Fruit fly (Drosophila melanogaster) whole organism, adult: ENCODE data around the gene tank.

ENCODE experiments used
- CG11617 ChIP-seq: fragments of 200-800 bp; sonication (Bioruptor generic); optimal IDR thresholded peaks from 2 replicates; lab custom pipeline; 2017; ENCODE audit warnings: mild to moderate bottlenecking, missing biosample characterization, missing genetic modification reagents, missing genetic modification characterization
- CG12768 ChIP-seq: fragments of 200-800 bp; sonication (Bioruptor generic); optimal IDR thresholded peaks from 2 replicates; lab custom pipeline; 2017; ENCODE audit warnings: missing biosample characterization, missing genetic modification characterization, mild to moderate bottlenecking, moderate library complexity, missing genetic modification reagents
- CG14711 ChIP-seq: fragments of 200-800 bp; sonication (Bioruptor generic); optimal IDR thresholded peaks from 2 replicates; lab custom pipeline; 2018; ENCODE audit warnings: missing biosample characterization, mild to moderate bottlenecking, missing genetic modification characterization, moderate library complexity
- CG1620 ChIP-seq: fragments of 200-800 bp; sonication (Bioruptor generic); optimal IDR thresholded peaks from 2 replicates; lab custom pipeline; 2016; ENCODE audit warnings: missing biosample characterization, missing genetic modification characterization
- CG33017 ChIP-seq: fragments of 200-800 bp; sonication (Bioruptor generic); optimal IDR thresholded peaks from 2 replicates; lab custom pipeline; 2018; ENCODE audit warnings: missing biosample characterization, mild to moderate bottlenecking, missing genetic modification characterization, moderate library complexity
- CG5204 ChIP-seq: fragments of 200-800 bp; sonication (Bioruptor generic); optimal IDR thresholded peaks from 2 replicates; lab custom pipeline; 2016; ENCODE audit warnings: missing biosample characterization, missing genetic modification characterization
- CG7045 ChIP-seq: fragments of 200-800 bp; sonication (Bioruptor generic); optimal IDR thresholded peaks from 2 replicates; lab custom pipeline; 2017; ENCODE audit warnings: missing biosample characterization, mild to moderate bottlenecking, missing genetic modification characterization
- CG7101 ChIP-seq: fragments of 200-800 bp; sonication (Bioruptor generic); optimal IDR thresholded peaks from 2 replicates; lab custom pipeline; 2018; ENCODE audit warnings: missing biosample characterization, mild to moderate bottlenecking, missing genetic modification characterization, moderate library complexity
- Clk ChIP-seq: fragments of 200-800 bp; sonication (Bioruptor generic); optimal IDR thresholded peaks from 2 replicates; lab custom pipeline; 2017; ENCODE audit warnings: missing biosample characterization, missing genetic modification characterization
- Crg-1 ChIP-seq: fragments of 200-800 bp; sonication (Bioruptor generic); optimal IDR thresholded peaks from 2 replicates; lab custom pipeline; 2016; ENCODE audit warnings: missing biosample characterization, missing genetic modification characterization
- Hr96 ChIP-seq: fragments of 200-800 bp; sonication (Bioruptor generic); optimal IDR thresholded peaks from 2 replicates; lab custom pipeline; 2016; ENCODE audit warnings: missing biosample characterization, missing genetic modification characterization
- Mnt ChIP-seq: fragments of 200-800 bp; sonication (Bioruptor generic); optimal IDR thresholded peaks from 2 replicates; lab custom pipeline; 2016; ENCODE audit warnings: missing biosample characterization, mild to moderate bottlenecking, missing genetic modification characterization
- bab1 ChIP-seq: fragments of 200-800 bp; sonication (Bioruptor generic); optimal IDR thresholded peaks from 3 replicates; lab custom pipeline; 2019; ENCODE audit warnings: missing biosample characterization, mild to moderate bottlenecking, missing genetic modification characterization, moderate library complexity
- cic ChIP-seq: fragments of 200-800 bp; sonication (Bioruptor generic); optimal IDR thresholded peaks from 2 replicates; lab custom pipeline; 2017; ENCODE audit warnings: missing biosample characterization, mild to moderate bottlenecking, missing genetic modification characterization, moderate library complexity
- cnc ChIP-seq, 2 experiments: fragments of >200 bp; optimal IDR thresholded peaks; 2 replicates each; lab custom pipeline; 2017
- kay ChIP-seq: fragments of 200-800 bp; sonication (Bioruptor generic); peaks from one replicate; lab custom pipeline; 2016; ENCODE audit warnings: missing biosample characterization, missing genetic modification characterization, borderline replicate concordance
- ovo ChIP-seq: fragments of 200-800 bp; sonication (Bioruptor generic); optimal IDR thresholded peaks from 2 replicates; lab custom pipeline; 2016; ENCODE audit warnings: missing biosample characterization, missing genetic modification characterization
- pad ChIP-seq: fragments of 200-800 bp; sonication (Bioruptor generic); optimal IDR thresholded peaks from 3 replicates; lab custom pipeline; 2017; ENCODE audit warnings: missing biosample characterization, missing genetic modification characterization, mild to moderate bottlenecking, moderate library complexity, missing genetic modification reagents
- tj ChIP-seq: fragments of 200-800 bp; sonication (Bioruptor generic); optimal IDR thresholded peaks from 3 replicates; lab custom pipeline; 2017; ENCODE audit warnings: missing biosample characterization, mild to moderate bottlenecking, missing genetic modification characterization, moderate library complexity
- toe ChIP-seq: fragments of 200-800 bp; sonication (Bioruptor generic); optimal IDR thresholded peaks from 2 replicates; lab custom pipeline; 2016; ENCODE audit warnings: missing biosample characterization, missing genetic modification characterization

tank gene

DNA sequence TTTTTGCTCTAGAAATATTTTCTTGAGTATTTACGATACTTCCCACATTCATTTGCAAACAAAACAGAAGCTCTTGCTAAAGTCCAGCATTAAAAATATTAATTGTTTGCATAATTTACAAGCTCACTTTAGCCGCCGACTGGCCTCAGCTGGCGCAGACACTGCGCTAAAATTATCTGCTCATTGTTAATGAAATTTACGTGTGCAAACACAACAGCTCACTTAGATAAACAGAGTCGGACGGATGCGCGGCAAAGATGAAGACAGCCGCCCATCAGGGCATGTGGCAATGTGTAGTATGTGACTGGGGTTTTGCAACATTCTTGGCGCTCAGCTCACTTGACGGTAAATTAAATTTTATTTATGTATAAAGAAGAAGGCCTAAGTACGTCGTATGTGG, 8.8 kb downstream of the tank start:
- TF ChIP-seq CG7101 (tag; lab: Kevin White, UChicago) (peak; percentile 41), Hr96 (GFP tag; lab: Kevin White, UChicago) (no peak), CG12768 (GFP tag; lab: Kevin White, UChicago) (peak; percentile 56), kay (GFP tag; lab: Kevin White, UChicago) (peak; percentile 10), CG1620 (no peak), ovo (GFP tag; lab: Kevin White, UChicago) (peak; percentile 31), Clk (GFP tag; lab: Kevin White, UChicago) (no peak), CG5204 (GFP tag; lab: Kevin White, UChicago) (no peak), CG33017 (tag; lab: Kevin White, UChicago) (peak; percentile 55), Mnt (GFP tag; lab: Kevin White, UChicago) (peak; percentile 27), tj (no peak), CG7045 (GFP tag; lab: Kevin White, UChicago) (peak; percentile 59), pad (GFP tag; lab: Kevin White, UChicago) (peak; percentile 11), CG14711 (tag; lab: Kevin White, UChicago) (no peak), cnc (optimal IDR thresholded peaks at IDR 0.05; lab: Kevin White, UChicago) (no peak), CG11617 (GFP tag; lab: Kevin White, UChicago) (peak; percentile 23), bab1 (GFP tag; lab: Kevin White, UChicago) (no peak), toe (peak; percentile 14), Crg-1 (GFP tag; lab: Kevin White, UChicago) (peak; percentile 58), cic (GFP tag; lab: Kevin White, UChicago) (peak; percentile 68)

DNA sequence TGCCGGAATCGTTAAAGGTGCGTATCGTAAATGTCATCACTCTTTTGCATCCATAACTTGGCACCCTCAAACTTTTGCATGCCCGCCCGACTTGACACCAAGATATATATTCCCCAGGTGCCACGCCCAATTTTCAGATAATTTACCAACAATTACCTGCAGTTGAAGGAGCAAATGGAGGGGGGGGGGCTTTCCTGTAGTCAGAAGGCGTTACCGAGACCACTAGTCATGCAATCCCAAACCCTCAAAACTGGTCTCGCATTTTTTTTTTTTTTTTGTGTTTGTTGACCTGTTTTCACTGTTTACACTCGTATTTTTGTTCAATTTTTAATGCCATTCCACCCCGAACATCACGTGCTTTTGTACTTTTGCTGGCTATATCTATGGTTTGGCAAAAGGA, 12.1 kb downstream of the tank start:
- TF ChIP-seq CG33017 (tag; lab: Kevin White, UChicago) = no peak
- no peak for TF ChIP-seq Clk (GFP tag; lab: Kevin White, UChicago)
- no peak for TF ChIP-seq CG12768 (GFP tag; lab: Kevin White, UChicago)
- TF ChIP-seq CG1620 = no peak
- no peak for TF ChIP-seq CG5204 (GFP tag; lab: Kevin White, UChicago)
- TF ChIP-seq ovo (GFP tag; lab: Kevin White, UChicago) = no peak
- TF ChIP-seq CG14711 (tag; lab: Kevin White, UChicago) = no peak
- no peak for TF ChIP-seq bab1 (GFP tag; lab: Kevin White, UChicago)
- no peak for TF ChIP-seq tj
- no peak for TF ChIP-seq Crg-1 (GFP tag; lab: Kevin White, UChicago)
- no peak for TF ChIP-seq pad (GFP tag; lab: Kevin White, UChicago)
- TF ChIP-seq CG7045 (GFP tag; lab: Kevin White, UChicago) = no peak
- no peak for TF ChIP-seq toe
- TF ChIP-seq CG11617 (GFP tag; lab: Kevin White, UChicago) = no peak
- no peak for TF ChIP-seq kay (GFP tag; lab: Kevin White, UChicago)
- TF ChIP-seq Hr96 (GFP tag; lab: Kevin White, UChicago) = no peak
- no peak for TF ChIP-seq cic (GFP tag; lab: Kevin White, UChicago)
- TF ChIP-seq Mnt (GFP tag; lab: Kevin White, UChicago) = no peak

DNA sequence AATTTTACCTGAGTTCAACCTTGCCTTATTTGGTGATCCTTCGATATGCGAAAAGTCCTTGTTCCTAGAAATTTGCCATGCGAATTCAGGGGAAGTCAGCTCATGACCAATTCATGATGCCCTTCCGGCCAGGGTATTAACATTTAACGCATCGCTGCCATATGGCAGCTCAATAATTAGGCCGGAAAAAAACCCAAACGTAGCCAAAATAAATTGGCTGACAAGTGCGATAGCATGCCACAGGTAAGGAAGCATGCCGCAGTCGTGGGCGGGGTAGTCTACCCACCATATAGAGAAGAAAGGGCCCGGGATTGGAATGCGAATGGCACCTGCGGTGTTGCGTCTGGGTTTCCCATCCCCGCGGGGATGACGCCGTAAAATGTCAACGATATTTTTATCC, 14.0 kb downstream of the tank start:
- TF ChIP-seq kay (GFP tag; lab: Kevin White, UChicago) (no peak), Crg-1 (GFP tag; lab: Kevin White, UChicago) (no peak), CG1620 (no peak)

DNA sequence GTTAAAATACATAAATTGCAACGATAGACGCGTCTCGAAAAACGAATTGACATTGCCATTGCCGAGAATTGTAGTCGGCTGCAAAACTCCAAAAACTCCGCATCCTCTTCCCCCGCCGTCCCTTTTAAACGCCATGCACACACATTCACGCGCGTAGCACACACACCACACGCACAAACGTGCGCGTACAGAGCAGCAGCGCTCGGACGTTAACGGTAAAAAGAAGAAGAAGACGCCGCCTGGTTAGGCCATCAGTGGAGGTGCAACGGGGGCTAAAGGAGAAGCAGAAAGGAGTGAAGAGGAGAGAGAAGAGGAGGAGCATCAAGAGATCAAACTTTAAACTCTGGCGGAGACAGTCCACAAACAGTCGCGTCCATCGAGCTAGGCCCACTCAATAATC, 15.5 kb downstream of the tank start:
- TF ChIP-seq pad (GFP tag; lab: Kevin White, UChicago) (no peak), CG14711 (tag; lab: Kevin White, UChicago) (no peak), kay (GFP tag; lab: Kevin White, UChicago) (no peak), Clk (GFP tag; lab: Kevin White, UChicago) (no peak), Crg-1 (GFP tag; lab: Kevin White, UChicago) (no peak), CG5204 (GFP tag; lab: Kevin White, UChicago) (no peak), Mnt (GFP tag; lab: Kevin White, UChicago) (no peak), CG1620 (no peak), CG11617 (GFP tag; lab: Kevin White, UChicago) (no peak), CG7101 (tag; lab: Kevin White, UChicago) (no peak), CG7045 (GFP tag; lab: Kevin White, UChicago) (no peak), cic (GFP tag; lab: Kevin White, UChicago) (no peak), cnc (optimal IDR thresholded peaks at IDR 0.05; lab: Kevin White, UChicago) (no peak)

DNA sequence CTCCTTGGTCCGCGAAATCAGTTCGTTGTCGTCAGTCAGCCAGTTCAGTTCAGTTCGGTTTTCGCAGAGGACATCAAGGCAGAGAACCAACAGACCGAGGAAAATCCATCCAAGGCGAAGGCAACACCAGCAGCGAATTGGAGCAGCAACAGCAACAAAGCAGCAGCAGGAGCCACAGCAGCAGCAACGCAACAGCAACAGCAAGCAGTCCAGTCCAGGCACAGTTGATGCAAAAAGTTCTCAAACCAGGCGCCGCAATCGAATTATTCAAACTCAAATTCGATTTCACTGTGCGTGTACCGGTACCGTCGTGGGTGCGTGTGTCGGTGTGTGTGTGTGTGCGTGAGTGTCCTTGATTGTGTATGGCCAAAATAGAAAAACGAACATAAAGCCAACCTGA, 16.0 kb downstream of the tank start, which contains the start of gene CG15628:
Gene CG15628, plus strand, starts transcription at position 18 of the 400 bp plus-strand sequence.
- TF ChIP-seq CG7101 (tag; lab: Kevin White, UChicago) (no peak), CG7045 (GFP tag; lab: Kevin White, UChicago) (no peak), cnc (optimal IDR thresholded peaks at IDR 0.05; lab: Kevin White, UChicago) (no peak), CG33017 (tag; lab: Kevin White, UChicago) (no peak), cic (GFP tag; lab: Kevin White, UChicago) (no peak), ovo (GFP tag; lab: Kevin White, UChicago) (no peak), CG12768 (GFP tag; lab: Kevin White, UChicago) (no peak)

DNA sequence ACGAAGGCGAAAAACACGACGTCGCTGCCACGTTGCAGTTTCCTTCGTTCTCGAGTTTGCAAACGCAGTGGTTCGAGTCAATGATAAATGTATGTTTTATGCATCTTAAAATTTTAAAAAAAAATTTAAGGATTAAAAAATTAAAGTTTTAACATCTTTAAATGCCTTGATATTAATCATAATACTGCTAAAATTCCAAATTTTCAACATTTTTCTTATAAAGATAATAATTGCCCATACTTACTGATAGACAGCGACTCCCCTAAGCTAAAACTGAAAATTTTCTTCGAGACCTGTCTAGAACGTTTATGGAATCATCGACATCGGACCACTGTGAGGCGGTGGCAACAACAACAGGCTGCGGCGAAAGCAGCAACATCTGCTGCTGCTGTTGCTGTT, 16.5 kb downstream of the tank start:
- TF ChIP-seq cnc (optimal IDR thresholded peaks at IDR 0.05; lab: Kevin White, UChicago) (no peak), cic (GFP tag; lab: Kevin White, UChicago) (no peak), CG33017 (tag; lab: Kevin White, UChicago) (peak; percentile 34), CG1620 (no peak), Hr96 (GFP tag; lab: Kevin White, UChicago) (peak; percentile 63), CG7045 (GFP tag; lab: Kevin White, UChicago) (peak; percentile 76), tj (no peak), Mnt (GFP tag; lab: Kevin White, UChicago) (no peak), Clk (GFP tag; lab: Kevin White, UChicago) (peak; percentile 39), Crg-1 (GFP tag; lab: Kevin White, UChicago) (no peak), CG14711 (tag; lab: Kevin White, UChicago) (peak; percentile 28), kay (GFP tag; lab: Kevin White, UChicago) (no peak), ovo (GFP tag; lab: Kevin White, UChicago) (no peak), toe (peak; percentile 23), CG12768 (GFP tag; lab: Kevin White, UChicago) (peak; percentile 68), bab1 (GFP tag; lab: Kevin White, UChicago) (no peak), CG11617 (GFP tag; lab: Kevin White, UChicago) (peak; percentile 31), pad (GFP tag; lab: Kevin White, UChicago) (peak; percentile 26), CG5204 (GFP tag; lab: Kevin White, UChicago) (peak; percentile 55), CG7101 (tag; lab: Kevin White, UChicago) (peak; percentile 42)
